Fruit fly (Drosophila melanogaster) whole organism, embryonic: ENCODE results near the gene Gr93a.

Source experiments
- Awh ChIP-seq: fragments of 200-800 bp; sonication (Bioruptor generic); IDR thresholded peaks from 2 replicates; pipeline ENCODE4, ENCODE4 v1.3.6; 2022; ENCODE audit warnings: missing biosample characterization, missing genetic modification characterization
- Bteb2 ChIP-seq: fragments of 200-800 bp; sonication (Bioruptor generic); optimal IDR thresholded peaks from 2 replicates; lab custom pipeline; 2016; ENCODE audit warnings: missing biosample characterization, missing genetic modification characterization
- CG10147 ChIP-seq: fragments of 200-800 bp; sonication (Bioruptor generic); optimal IDR thresholded peaks from 2 replicates; lab custom pipeline; 2019; ENCODE audit warnings: missing biosample characterization, mild to moderate bottlenecking, missing genetic modification characterization, moderate library complexity
- CG11093 ChIP-seq: fragments of 200-800 bp; sonication (Bioruptor generic); IDR thresholded peaks from 3 replicates; pipeline ENCODE4 v1.3.6; 2022; ENCODE audit warnings: missing biosample characterization, missing genetic modification characterization
- CG11247 ChIP-seq: fragments of 200-800 bp; sonication (Bioruptor generic); IDR thresholded peaks from 2 replicates; pipeline ENCODE4 v1.3.6; 2022; ENCODE audit warnings: missing biosample characterization, missing genetic modification characterization
- CG11504 ChIP-seq: fragments of 200-800 bp; sonication (Bioruptor generic); optimal IDR thresholded peaks from 3 replicates; lab custom pipeline; 2019; ENCODE audit warnings: missing biosample characterization, mild to moderate bottlenecking, missing genetic modification characterization, moderate library complexity
- CG1233 ChIP-seq: fragments of 200-800 bp; sonication (Bioruptor generic); optimal IDR thresholded peaks from 4 replicates; lab custom pipeline; 2018; ENCODE audit warnings: missing biosample characterization, mild to moderate bottlenecking, missing genetic modification characterization
- CG12391 ChIP-seq: fragments of 200-800 bp; sonication (Bioruptor generic); optimal IDR thresholded peaks from 3 replicates; lab custom pipeline; 2018; ENCODE audit warnings: missing biosample characterization, mild to moderate bottlenecking, missing genetic modification characterization, moderate library complexity
- CG12769 ChIP-seq: fragments of 200-800 bp; sonication (Bioruptor generic); optimal IDR thresholded peaks from 2 replicates; lab custom pipeline; 2019; ENCODE audit warnings: missing biosample characterization, mild to moderate bottlenecking, missing genetic modification characterization, moderate library complexity
- CG13123 ChIP-seq: fragments of 200-800 bp; sonication (Bioruptor generic); optimal IDR thresholded peaks from 2 replicates; lab custom pipeline; 2016; ENCODE audit warnings: missing biosample characterization, missing genetic modification characterization
- CG14860 ChIP-seq: fragments of 200-800 bp; sonication (Bioruptor generic); IDR thresholded peaks from 3 replicates; pipeline ENCODE4 v1.3.6; 2022; ENCODE audit warnings: missing biosample characterization, missing genetic modification characterization; ENCODE audit not compliant: partially characterized antibody
- CG15269 ChIP-seq: fragments of 200-800 bp; sonication (Bioruptor generic); optimal IDR thresholded peaks from 2 replicates; lab custom pipeline; 2018; ENCODE audit warnings: missing biosample characterization, mild to moderate bottlenecking, missing genetic modification characterization, moderate library complexity
- CG1602 ChIP-seq: fragments of 200-800 bp; sonication (Bioruptor generic); optimal IDR thresholded peaks from 3 replicates; lab custom pipeline; 2016; ENCODE audit warnings: missing biosample characterization, missing genetic modification characterization
- CG2116 ChIP-seq: fragments of 200-800 bp; sonication (Bioruptor generic); optimal IDR thresholded peaks from 3 replicates; lab custom pipeline; 2018; ENCODE audit warnings: missing biosample characterization, mild to moderate bottlenecking, missing genetic modification characterization
- CG2199 ChIP-seq: fragments of 200-800 bp; sonication (Bioruptor generic); IDR thresholded peaks from 3 replicates; pipeline ENCODE4 v1.3.6; 2022; ENCODE audit warnings: missing biosample characterization, missing genetic modification characterization
- CG33557 ChIP-seq: fragments of 200-800 bp; sonication (Bioruptor generic); optimal IDR thresholded peaks from 2 replicates; lab custom pipeline; 2019; ENCODE audit warnings: missing biosample characterization, mild to moderate bottlenecking, missing genetic modification characterization, moderate library complexity
- CG34376 ChIP-seq: fragments of 200-800 bp; sonication (Bioruptor generic); optimal IDR thresholded peaks from 2 replicates; lab custom pipeline; 2018; ENCODE audit warnings: missing biosample characterization, mild to moderate bottlenecking, missing genetic modification characterization
- CG4424 ChIP-seq: fragments of 200-800 bp; sonication (Bioruptor generic); optimal IDR thresholded peaks from 3 replicates; lab custom pipeline; 2016; ENCODE audit warnings: missing biosample characterization, missing genetic modification characterization
- CG7987 ChIP-seq: fragments of 200-800 bp; sonication (Bioruptor generic); optimal IDR thresholded peaks from 2 replicates; lab custom pipeline; 2018; ENCODE audit warnings: missing biosample characterization, mild to moderate bottlenecking, missing genetic modification characterization, moderate library complexity
- CG8089 ChIP-seq: fragments of 200-800 bp; sonication (Bioruptor generic); optimal IDR thresholded peaks from 3 replicates; lab custom pipeline; 2016; ENCODE audit warnings: missing biosample characterization, missing genetic modification characterization
- CG9932 ChIP-seq: fragments of 200-800 bp; sonication (Bioruptor generic); IDR thresholded peaks from 2 replicates; pipeline ENCODE4 v1.3.6; 2022; ENCODE audit warnings: missing biosample characterization, missing genetic modification characterization
- CHES-1-like ChIP-seq: fragments of 200-800 bp; sonication (Bioruptor generic); optimal IDR thresholded peaks from 2 replicates; lab custom pipeline; 2016; ENCODE audit warnings: missing biosample characterization, missing genetic modification characterization
- Dad ChIP-seq: fragments of 200-800 bp; sonication (Bioruptor generic); optimal IDR thresholded peaks from 3 replicates; lab custom pipeline; 2016; ENCODE audit warnings: missing biosample characterization, missing genetic modification characterization
- H2.0 ChIP-seq: fragments of 200-800 bp; sonication (Bioruptor generic); IDR thresholded peaks from 2 replicates; pipeline ENCODE4 v1.3.6; 2022; ENCODE audit warnings: missing biosample characterization, missing genetic modification characterization
- Hr51 ChIP-seq, 2 experiments: fragments of 200-800 bp; sonication (Bioruptor generic); optimal IDR thresholded peaks; 2 replicates in 1 of 2; 3 replicates in 1 of 2; lab custom pipeline; 2016 to 2018; ENCODE audit warnings: missing biosample characterization in 2 of 2, missing genetic modification characterization in 2 of 2, mild to moderate bottlenecking in 1 of 2, moderate library complexity in 1 of 2
- NFAT ChIP-seq: fragments of 200-800 bp; sonication (Bioruptor generic); IDR thresholded peaks from 2 replicates; pipeline ENCODE4 v1.3.6; 2022; ENCODE audit warnings: missing biosample characterization, missing genetic modification characterization
- NK7.1 ChIP-seq: fragments of 200-800 bp; sonication (Bioruptor generic); optimal IDR thresholded peaks from 3 replicates; lab custom pipeline; 2016; ENCODE audit warnings: missing biosample characterization, missing genetic modification characterization
- Nf-YB ChIP-seq: fragments of 200-800 bp; sonication (Bioruptor generic); optimal IDR thresholded peaks from 3 replicates; lab custom pipeline; 2019; ENCODE audit warnings: missing biosample characterization, mild to moderate bottlenecking, missing genetic modification characterization, moderate library complexity
- Sin3A ChIP-seq: fragments of >200 bp; optimal IDR thresholded peaks from 2 replicates; lab custom pipeline; 2018
- Sox102F ChIP-seq: fragments of 200-800 bp; sonication (Bioruptor generic); optimal IDR thresholded peaks from 2 replicates; lab custom pipeline; 2018; ENCODE audit warnings: missing biosample characterization, mild to moderate bottlenecking, missing genetic modification characterization, moderate library complexity
- Sry-δ ChIP-seq: fragments of 200-800 bp; sonication (Bioruptor generic); optimal IDR thresholded peaks from 2 replicates; lab custom pipeline; 2016; ENCODE audit warnings: missing biosample characterization, missing genetic modification characterization
- Stat92E ChIP-seq, 3 experiments: fragments of >200 bp in 2 of 3; fragments of 200-800 bp in 1 of 3; sonication (Bioruptor generic) in 1 of 3; optimal IDR thresholded peaks; 2 replicates each; lab custom pipeline; 2017 to 2019; ENCODE audit warnings: missing biosample characterization in 3 of 3, missing genetic modification characterization in 3 of 3, mild to moderate bottlenecking in 1 of 3, moderate library complexity in 1 of 3
- corto ChIP-seq: fragments of 200-800 bp; sonication (Bioruptor generic); optimal IDR thresholded peaks from 2 replicates; lab custom pipeline; 2016; ENCODE audit warnings: missing biosample characterization, mild to moderate bottlenecking, missing genetic modification characterization, moderate library complexity
- dm ChIP-seq: fragments of 200-800 bp; sonication (Bioruptor generic); optimal IDR thresholded peaks from 3 replicates; lab custom pipeline; 2016; ENCODE audit warnings: missing biosample characterization, missing genetic modification characterization
- emc ChIP-seq: fragments of 200-800 bp; sonication (Bioruptor generic); optimal IDR thresholded peaks from 2 replicates; lab custom pipeline; 2016; ENCODE audit warnings: missing biosample characterization, missing genetic modification characterization
- esg ChIP-seq: fragments of 200-800 bp; sonication (Bioruptor generic); conservative IDR thresholded peaks from 2 replicates; pipeline ENCODE4 v1.3.6; 2022; ENCODE audit warnings: missing biosample characterization, missing genetic modification characterization
- fd64A ChIP-seq: fragments of 200-800 bp; sonication (Bioruptor generic); optimal IDR thresholded peaks from 3 replicates; lab custom pipeline; 2018; ENCODE audit warnings: missing biosample characterization, mild to moderate bottlenecking, missing genetic modification characterization
- gce ChIP-seq: fragments of 200-800 bp; sonication (Bioruptor generic); IDR thresholded peaks from 3 replicates; pipeline ENCODE4 v1.3.6; 2022; ENCODE audit warnings: missing biosample characterization, missing genetic modification characterization
- insv ChIP-seq, 2 experiments: fragments of 200-800 bp; sonication (Bioruptor generic); optimal IDR thresholded peaks; 3 replicates each; lab custom pipeline; 2016 to 2018; ENCODE audit warnings: missing biosample characterization in 2 of 2, missing genetic modification characterization in 2 of 2
- jigr1 ChIP-seq: fragments of 200-800 bp; sonication (Bioruptor generic); IDR thresholded peaks from 3 replicates; pipeline ENCODE4 v1.3.6; 2022; ENCODE audit warnings: missing biosample characterization, missing genetic modification characterization
- klu ChIP-seq: fragments of 200-800 bp; sonication (Bioruptor generic); IDR thresholded peaks from 2 replicates; pipeline ENCODE4 v1.3.6; 2022; ENCODE audit warnings: missing biosample characterization, missing genetic modification characterization
- mld ChIP-seq: fragments of 200-800 bp; sonication (Bioruptor generic); IDR thresholded peaks from 3 replicates; pipeline ENCODE4 v1.3.6; 2022; ENCODE audit warnings: missing biosample characterization, missing genetic modification characterization; ENCODE audit not compliant: partially characterized antibody
- run ChIP-seq: fragments of 200-800 bp; sonication (Bioruptor generic); optimal IDR thresholded peaks from 3 replicates; lab custom pipeline; 2018; ENCODE audit warnings: missing biosample characterization, mild to moderate bottlenecking, missing genetic modification characterization
- schlank ChIP-seq: fragments of 200-800 bp; sonication (Bioruptor generic); optimal IDR thresholded peaks from 2 replicates; lab custom pipeline; 2018; ENCODE audit warnings: missing biosample characterization, mild to moderate bottlenecking, missing genetic modification characterization
- seq ChIP-seq: fragments of 200-800 bp; sonication (Bioruptor generic); IDR thresholded peaks from 2 replicates; pipeline ENCODE4 v1.3.6; 2022; ENCODE audit warnings: missing biosample characterization, missing genetic modification characterization
- unc-4 ChIP-seq: fragments of 200-800 bp; sonication (Bioruptor generic); IDR thresholded peaks from 2 replicates; pipeline ENCODE4 v1.3.6; 2022; ENCODE audit warnings: missing biosample characterization, missing genetic modification characterization; ENCODE audit not compliant: partially characterized antibody
- usp ChIP-seq: fragments of >200 bp; optimal IDR thresholded peaks from 2 replicates; lab custom pipeline; 2017; ENCODE audit warnings: missing biosample characterization, missing genetic modification characterization
- vfl ChIP-seq: fragments of 200-800 bp; sonication (Bioruptor generic); optimal IDR thresholded peaks from 2 replicates; lab custom pipeline; 2016; ENCODE audit warnings: missing biosample characterization, missing genetic modification characterization
- zen ChIP-seq: fragments of 200-800 bp; sonication (Bioruptor generic); optimal IDR thresholded peaks from 3 replicates; lab custom pipeline; 2018; ENCODE audit warnings: missing biosample characterization, mild to moderate bottlenecking, missing genetic modification characterization, moderate library complexity

Gr93a gene

dm6 chr3R:21862137-21862850 is 30.0 kb downstream of the Gr93a start (continued):
- TF ChIP-seq jigr1 (GFP tag; lab: Robert Waterston, UW) (no peak), esg (peak; percentile 65), usp (no peak), CG7987 (GFP tag; lab: Kevin White, UChicago) (no peak), CG1233 (GFP tag; lab: Kevin White, UChicago) (peak; percentile 46), CG9932 (GFP tag; lab: Robert Waterston, UW) (no peak), schlank (no peak), H2.0 (GFP tag; lab: Robert Waterston, UW) (peak; percentile 71), CG13123 (peak; percentile 61), zen (tag; lab: Kevin White, UChicago) (peak; percentile 30), klu (GFP tag; lab: Robert Waterston, UW) (no peak), unc-4 (GFP tag; lab: Robert Waterston, UW) (no peak), Dad (no peak), NK7.1 (GFP tag; lab: Kevin White, UChicago) (no peak), Sry-δ (GFP tag; lab: Kevin White, UChicago) (no peak), CG11247 (GFP tag; lab: Robert Waterston, UW) (no peak; the same call in 1 of the 2 replicates), Hr51 (GFP tag; optimal IDR thresholded peaks at IDR 0.05; lab: Kevin White, UChicago) (peak in 1 of 2 experiments; percentile 86), CG34376 (GFP tag; lab: Kevin White, UChicago) (no peak), CG15269 (peak; percentile 74), Nf-YB (GFP tag; lab: Kevin White, UChicago) (peak; percentile 65), CG4424 (GFP tag; lab: Kevin White, UChicago) (peak; percentile 64), corto (GFP tag; lab: Kevin White, UChicago) (no peak), CG11093 (GFP tag; lab: Robert Waterston, UW) (no peak), fd64A (peak; percentile 72), CG2199 (peak; percentile 47; the same call in 2 of the 3 replicates), run (tag; lab: Kevin White, UChicago) (peak; percentile 83), Bteb2 (GFP tag; lab: Kevin White, UChicago) (no peak), insv (GFP tag; optimal IDR thresholded peaks at IDR 0.05; lab: Kevin White, UChicago) (peak in 1 of 2 experiments; percentile 2), CG11504 (tag; lab: Kevin White, UChicago) (peak; percentile 81), vfl (GFP tag; lab: Kevin White, UChicago) (peak; percentile 0), CG2116 (peak; percentile 41), Sin3A (lab: Kevin White, UChicago) (no peak), mld (GFP tag; lab: Robert Waterston, UW) (no peak), CG1602 (GFP tag; lab: Kevin White, UChicago) (peak; percentile 69), seq (GFP tag; lab: Robert Waterston, UW) (peak; percentile 46; the same call in 1 of the 2 replicates), emc (no peak), CG12391 (peak; percentile 91), CHES-1-like (GFP tag; lab: Kevin White, UChicago) (peak; percentile 13), CG33557 (GFP tag; lab: Kevin White, UChicago) (peak; percentile 79), Awh (GFP tag; lab: Robert Waterston, UW) (peak; percentile 86), Sox102F (GFP tag; lab: Kevin White, UChicago) (peak; percentile 94), NFAT (GFP tag; lab: Robert Waterston, UW) (no peak), Stat92E (GFP tag; optimal IDR thresholded peaks at IDR 0.05; lab: Kevin White, UChicago) (peak in 1 of 3 experiments; percentile 0), dm (GFP tag; lab: Kevin White, UChicago) (no peak), gce (GFP tag; lab: Robert Waterston, UW) (peak; percentile 81), CG10147 (GFP tag; lab: Kevin White, UChicago) (peak; percentile 60), CG8089 (GFP tag; lab: Kevin White, UChicago) (peak; percentile 11), CG14860 (GFP tag; lab: Robert Waterston, UW) (no peak), CG12769 (tag; lab: Kevin White, UChicago) (peak; percentile 65)
